Fruit fly (Drosophila melanogaster) whole organism, embryonic: ENCODE data around the gene dsf.
A peak's percentile ranks its signal among the peaks of the same experiment; 100 is the strongest.

Source experiments
- CG10321 ChIP-seq: fragments of 200-800 bp; sonication (Bioruptor generic); IDR thresholded peaks from 2 replicates; pipeline ENCODE4 v1.3.6; 2022; ENCODE audit warnings: missing biosample characterization, missing genetic modification characterization
- CG10959 ChIP-seq: fragments of 200-800 bp; sonication (Bioruptor generic); IDR thresholded peaks from 2 replicates; pipeline ENCODE4 v1.3.6; 2022; ENCODE audit warnings: missing biosample characterization, missing genetic modification characterization
- CG12744 ChIP-seq: fragments of 200-800 bp; sonication (Bioruptor generic); optimal IDR thresholded peaks from 2 replicates; lab custom pipeline; 2016; ENCODE audit warnings: missing biosample characterization, missing genetic modification characterization
- CG14710 ChIP-seq: fragments of 200-800 bp; sonication (Bioruptor generic); optimal IDR thresholded peaks from 3 replicates; lab custom pipeline; 2019; ENCODE audit warnings: missing biosample characterization, mild to moderate bottlenecking, missing genetic modification characterization, moderate library complexity
- CG15073 ChIP-seq: fragments of 200-800 bp; sonication (Bioruptor generic); optimal IDR thresholded peaks from 2 replicates; lab custom pipeline; 2016; ENCODE audit warnings: missing biosample characterization, missing genetic modification characterization
- CG15601 ChIP-seq: fragments of 200-800 bp; sonication (Bioruptor generic); optimal IDR thresholded peaks from 3 replicates; lab custom pipeline; 2019; ENCODE audit warnings: missing biosample characterization, mild to moderate bottlenecking, missing genetic modification characterization, moderate library complexity
- CG17328 ChIP-seq: fragments of 200-800 bp; sonication (Bioruptor generic); IDR thresholded peaks from 2 replicates; pipeline ENCODE4 v1.3.6; 2022; ENCODE audit warnings: missing biosample characterization, missing genetic modification characterization
- CG17361 ChIP-seq: fragments of 200-800 bp; sonication (Bioruptor generic); IDR thresholded peaks from 3 replicates; pipeline ENCODE4 v1.3.6; 2022; ENCODE audit warnings: missing biosample characterization, missing genetic modification characterization
- CG17568 ChIP-seq: fragments of 200-800 bp; sonication (Bioruptor generic); optimal IDR thresholded peaks from 2 replicates; lab custom pipeline; 2018; ENCODE audit warnings: missing biosample characterization, mild to moderate bottlenecking, missing genetic modification characterization, moderate library complexity
- CG1792 ChIP-seq: fragments of 200-800 bp; sonication (Bioruptor generic); optimal IDR thresholded peaks from 2 replicates; lab custom pipeline; 2016; ENCODE audit warnings: missing biosample characterization, missing genetic modification characterization
- CG2129 ChIP-seq: fragments of 200-800 bp; sonication (Bioruptor generic); IDR thresholded peaks from 2 replicates; pipeline ENCODE4 v1.3.6; 2022; ENCODE audit warnings: missing biosample characterization, missing genetic modification characterization; ENCODE audit not compliant: partially characterized antibody
- CG31441 ChIP-seq: fragments of 200-800 bp; sonication (Bioruptor generic); IDR thresholded peaks from 2 replicates; pipeline ENCODE4 v1.3.6; 2022; ENCODE audit warnings: missing biosample characterization, missing genetic modification characterization
- CG32532 ChIP-seq: fragments of 200-800 bp; sonication (Bioruptor generic); IDR thresholded peaks from 2 replicates; pipeline ENCODE4 v1.3.6; 2022; ENCODE audit warnings: missing biosample characterization, missing genetic modification characterization
- CG32767 ChIP-seq: fragments of 200-800 bp; sonication (Bioruptor generic); IDR thresholded peaks from 2 replicates; pipeline ENCODE4 v1.3.6; 2022; ENCODE audit warnings: missing biosample characterization, missing genetic modification characterization
- CG3838 ChIP-seq: fragments of 200-800 bp; sonication (Bioruptor generic); optimal IDR thresholded peaks from 3 replicates; lab custom pipeline; 2016; ENCODE audit warnings: missing biosample characterization, missing genetic modification characterization
- CG3847 ChIP-seq: fragments of 200-800 bp; sonication (Bioruptor generic); IDR thresholded peaks from 2 replicates; pipeline ENCODE4 v1.3.6; 2022; ENCODE audit warnings: missing biosample characterization, missing genetic modification characterization
- CG4617 ChIP-seq: fragments of 200-800 bp; sonication (Bioruptor generic); optimal IDR thresholded peaks from 3 replicates; lab custom pipeline; 2016; ENCODE audit warnings: missing biosample characterization, missing genetic modification characterization, borderline replicate concordance
- CG5180 ChIP-seq: fragments of 200-800 bp; sonication (Bioruptor generic); optimal IDR thresholded peaks from 3 replicates; lab custom pipeline; 2017; ENCODE audit warnings: missing biosample characterization, missing genetic modification characterization, mild to moderate bottlenecking, moderate library complexity, missing genetic modification reagents
- CG6654 ChIP-seq: fragments of 200-800 bp; sonication (Bioruptor generic); optimal IDR thresholded peaks from 2 replicates; lab custom pipeline; 2017; ENCODE audit warnings: missing biosample characterization, mild to moderate bottlenecking, missing genetic modification characterization
- CG6689 ChIP-seq: fragments of 200-800 bp; sonication (Bioruptor generic); IDR thresholded peaks from 2 replicates; pipeline ENCODE4 v1.3.6; 2022; ENCODE audit warnings: missing biosample characterization, missing genetic modification characterization
- CG7987 ChIP-seq: fragments of 200-800 bp; sonication (Bioruptor generic); optimal IDR thresholded peaks from 2 replicates; lab custom pipeline; 2018; ENCODE audit warnings: missing biosample characterization, mild to moderate bottlenecking, missing genetic modification characterization, moderate library complexity
- CG8290 ChIP-seq, 3 experiments: fragments of 200-800 bp; sonication (Bioruptor generic); optimal IDR thresholded peaks; 2 replicates each; lab custom pipeline; 2016 to 2019; ENCODE audit warnings: missing biosample characterization in 3 of 3, missing genetic modification characterization in 3 of 3, mild to moderate bottlenecking in 2 of 3, moderate library complexity in 1 of 3
- CHES-1-like ChIP-seq: fragments of 200-800 bp; sonication (Bioruptor generic); optimal IDR thresholded peaks from 2 replicates; lab custom pipeline; 2016; ENCODE audit warnings: missing biosample characterization, missing genetic modification characterization
- CTCF ChIP-seq: fragments of 200-800 bp; sonication (Bioruptor generic); optimal IDR thresholded peaks from 2 replicates; lab custom pipeline; 2017; ENCODE audit warnings: missing biosample characterization, mild to moderate bottlenecking, missing genetic modification characterization, moderate library complexity
- Chrac-16 ChIP-seq: fragments of 200-800 bp; sonication (Bioruptor generic); optimal IDR thresholded peaks from 3 replicates; lab custom pipeline; 2016; ENCODE audit warnings: missing biosample characterization, missing genetic modification characterization
- Dad ChIP-seq: fragments of 200-800 bp; sonication (Bioruptor generic); optimal IDR thresholded peaks from 3 replicates; lab custom pipeline; 2016; ENCODE audit warnings: missing biosample characterization, missing genetic modification characterization
- Deaf1 ChIP-seq: fragments of 200-800 bp; optimal IDR thresholded peaks from 3 replicates; lab custom pipeline; 2019; ENCODE audit warnings: missing biosample characterization, mild to moderate bottlenecking, missing genetic modification characterization, moderate library complexity
- Dll ChIP-seq: fragments of 200-800 bp; sonication (Bioruptor generic); IDR thresholded peaks from 4 replicates; pipeline ENCODE4 v1.3.6; 2022; ENCODE audit warnings: missing biosample characterization, missing genetic modification characterization; ENCODE audit not compliant: partially characterized antibody
- GATAe ChIP-seq: fragments of 200-800 bp; sonication (Bioruptor generic); conservative IDR thresholded peaks from 2 replicates; pipeline ENCODE4 v1.3.6; 2022; ENCODE audit warnings: missing biosample characterization, missing genetic modification characterization
- HLHmδ ChIP-seq: fragments of 200-800 bp; sonication (Bioruptor generic); optimal IDR thresholded peaks from 2 replicates; lab custom pipeline; 2018; ENCODE audit warnings: missing biosample characterization, mild to moderate bottlenecking, missing genetic modification characterization, moderate library complexity
- Hr39 ChIP-seq: fragments of >200 bp; optimal IDR thresholded peaks from 2 replicates; lab custom pipeline; 2017
- Opbp ChIP-seq: fragments of 200-800 bp; sonication (Bioruptor generic); IDR thresholded peaks from 3 replicates; pipeline ENCODE4 v1.3.6; 2022; ENCODE audit warnings: missing biosample characterization, missing genetic modification characterization; ENCODE audit not compliant: partially characterized antibody
- ap ChIP-seq: fragments of 200-800 bp; sonication (Bioruptor generic); IDR thresholded peaks from 2 replicates; pipeline ENCODE4 v1.3.6; 2022; ENCODE audit warnings: missing biosample characterization, missing genetic modification characterization
- ase ChIP-seq: fragments of 200-800 bp; sonication (Bioruptor generic); IDR thresholded peaks from 3 replicates; pipeline ENCODE4 v1.3.6; 2022; ENCODE audit warnings: missing biosample characterization, missing genetic modification characterization
- bowl ChIP-seq: fragments of 200-800 bp; sonication (Bioruptor generic); IDR thresholded peaks from 2 replicates; pipeline ENCODE4 v1.3.6; 2022; ENCODE audit warnings: missing biosample characterization, missing genetic modification characterization
- cwo ChIP-seq: fragments of 200-800 bp; sonication (Bioruptor generic); optimal IDR thresholded peaks from 3 replicates; lab custom pipeline; 2017; ENCODE audit warnings: missing biosample characterization, missing genetic modification characterization, mild to moderate bottlenecking, moderate library complexity, missing genetic modification reagents
- dm ChIP-seq: fragments of 200-800 bp; sonication (Bioruptor generic); optimal IDR thresholded peaks from 3 replicates; lab custom pipeline; 2016; ENCODE audit warnings: missing biosample characterization, missing genetic modification characterization
- exex ChIP-seq: fragments of 200-800 bp; sonication (Bioruptor generic); optimal IDR thresholded peaks from 4 replicates; lab custom pipeline; 2018; ENCODE audit warnings: missing biosample characterization, mild to moderate bottlenecking, missing genetic modification characterization, moderate library complexity
- ftz-f1 ChIP-seq: fragments of 200-800 bp; sonication (Bioruptor generic); optimal IDR thresholded peaks from 2 replicates; lab custom pipeline; 2016; ENCODE audit warnings: missing biosample characterization, missing genetic modification characterization
- gce ChIP-seq: fragments of 200-800 bp; sonication (Bioruptor generic); IDR thresholded peaks from 3 replicates; pipeline ENCODE4 v1.3.6; 2022; ENCODE audit warnings: missing biosample characterization, missing genetic modification characterization
- hbn ChIP-seq: fragments of 200-800 bp; sonication (Bioruptor generic); IDR thresholded peaks from 2 replicates; pipeline ENCODE4 v1.3.6; 2022; ENCODE audit warnings: missing biosample characterization, missing genetic modification characterization; ENCODE audit not compliant: partially characterized antibody
- inv ChIP-seq: fragments of 200-800 bp; sonication (Bioruptor generic); IDR thresholded peaks from 2 replicates; pipeline ENCODE4 v1.3.6; 2022; ENCODE audit warnings: missing biosample characterization, missing genetic modification characterization; ENCODE audit not compliant: partially characterized antibody
- jing ChIP-seq: fragments of 200-800 bp; sonication (Bioruptor generic); optimal IDR thresholded peaks from 2 replicates; lab custom pipeline; 2018; ENCODE audit warnings: missing biosample characterization, mild to moderate bottlenecking, missing genetic modification characterization
- jumu ChIP-seq: fragments of 200-800 bp; sonication (Bioruptor generic); optimal IDR thresholded peaks from 3 replicates; lab custom pipeline; 2016; ENCODE audit warnings: missing biosample characterization, missing genetic modification characterization
- p53 ChIP-seq: fragments of 200-800 bp; sonication (Bioruptor generic); optimal IDR thresholded peaks from 2 replicates; lab custom pipeline; 2016; ENCODE audit warnings: missing biosample characterization, missing genetic modification characterization
- pan ChIP-seq, 4 experiments: fragments of >200 bp in 3 of 4; fragments of 200-800 bp in 1 of 4; sonication (Bioruptor generic) in 1 of 4; optimal IDR thresholded peaks in 3 of 4; IDR thresholded peaks in 1 of 4; 2 replicates each; pipeline versions ENCODE4 v1.3.6 to Lab custom; 2017 to 2022; ENCODE audit warnings: missing biosample characterization in 2 of 4, missing genetic modification characterization in 2 of 4, mixed read lengths in 1 of 4
- pzg ChIP-seq: fragments of 200-800 bp; sonication (Bioruptor generic); optimal IDR thresholded peaks from 3 replicates; lab custom pipeline; 2018; ENCODE audit warnings: missing biosample characterization, mild to moderate bottlenecking, missing genetic modification characterization, moderate library complexity
- seq ChIP-seq: fragments of 200-800 bp; sonication (Bioruptor generic); IDR thresholded peaks from 2 replicates; pipeline ENCODE4 v1.3.6; 2022; ENCODE audit warnings: missing biosample characterization, missing genetic modification characterization
- stc ChIP-seq: fragments of 200-800 bp; sonication (Bioruptor generic); IDR thresholded peaks from 2 replicates; pipeline ENCODE4 v1.3.6; 2022; ENCODE audit warnings: missing biosample characterization, missing genetic modification characterization
- tx ChIP-seq: fragments of 200-800 bp; sonication (Bioruptor generic); optimal IDR thresholded peaks from 2 replicates; lab custom pipeline; 2016; ENCODE audit warnings: missing biosample characterization, missing genetic modification characterization
- wor ChIP-seq: fragments of 200-800 bp; sonication (Bioruptor generic); IDR thresholded peaks from 2 replicates; pipeline ENCODE4 v1.3.6; 2022; ENCODE audit warnings: missing biosample characterization, missing genetic modification characterization

dsf gene

DNA sequence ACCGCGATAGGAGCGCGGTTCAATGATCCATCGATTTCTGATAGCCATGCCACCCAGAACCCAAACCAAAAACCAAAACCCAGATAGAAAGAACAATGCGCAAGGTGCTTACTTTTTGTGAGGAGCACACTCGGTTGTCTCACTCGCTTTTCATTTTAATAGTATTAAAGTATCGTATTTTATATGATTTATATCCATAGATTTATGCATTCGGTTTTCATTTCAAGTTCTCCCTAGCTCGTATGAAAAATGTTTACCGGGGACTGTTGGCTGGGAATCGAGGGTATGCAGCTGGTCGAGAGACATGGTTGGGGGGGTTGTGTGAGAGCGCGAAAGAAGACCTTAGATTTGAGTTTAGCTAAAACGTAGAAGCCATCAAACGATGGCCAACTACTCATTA is 46.3 kb downstream of the dsf start (continued):
- TF ChIP-seq CG17568 (GFP tag; lab: Kevin White, UChicago) (no peak), wor (GFP tag; lab: Robert Waterston, UW) (no peak), CHES-1-like (GFP tag; lab: Kevin White, UChicago) (no peak), CG10959 (GFP tag; lab: Robert Waterston, UW) (no peak), CG2129 (no peak), CG14710 (no peak), CG7987 (GFP tag; lab: Kevin White, UChicago) (no peak), Chrac-16 (GFP tag; lab: Kevin White, UChicago) (peak; percentile 4), pzg (no peak), Dll (GFP tag; lab: Robert Waterston, UW) (no peak), p53 (no peak), CG4617 (no peak), GATAe (GFP tag; lab: Robert Waterston, UW) (no peak; the same call in 1 of the 2 replicates), dm (no peak), CG32767 (GFP tag; lab: Robert Waterston, UW) (peak; percentile 40; the same call in 1 of the 2 replicates), jing (no peak), CG32532 (GFP tag; lab: Robert Waterston, UW) (peak; percentile 51; the same call in 1 of the 2 replicates), tx (GFP tag; lab: Kevin White, UChicago) (no peak), pan (optimal IDR thresholded peaks at IDR 0.05; lab: Kevin White, UChicago) (no peak), pan (GFP tag; optimal IDR thresholded peaks at IDR 0.05 in 1 of 2, IDR thresholded peaks at IDR 0.05 in 1 of 2) (peak in 1 of 2 experiments; percentile 17), CG15601 (peak; percentile 13), CG17328 (GFP tag; lab: Robert Waterston, UW) (peak; percentile 41; the same call in 1 of the 2 replicates), gce (0 out of 3 replicates have a peak, but pooled peaks have one; percentile 12), ap (GFP tag; lab: Robert Waterston, UW) (no peak), seq (GFP tag; lab: Robert Waterston, UW) (peak; percentile 63), hbn (GFP tag; lab: Robert Waterston, UW) (no peak), CG8290 (GFP tag; optimal IDR thresholded peaks at IDR 0.05; lab: Kevin White, UChicago) (no peak), CG8290 (tag; optimal IDR thresholded peaks at IDR 0.05; lab: Kevin White, UChicago) (peak in 1 of 2 experiments; percentile 60), CG1792 (GFP tag; lab: Kevin White, UChicago) (no peak), inv (GFP tag; lab: Robert Waterston, UW) (no peak), CG6654 (no peak), CG31441 (GFP tag; lab: Robert Waterston, UW) (no peak; the same call in none of the 2 replicates), CG3847 (GFP tag; lab: Robert Waterston, UW) (peak; percentile 40; the same call in 1 of the 2 replicates), stc (GFP tag; lab: Robert Waterston, UW) (no peak), CG6689 (0 out of 2 replicates have a peak, but pooled peaks have one; percentile 48), HLHmδ (GFP tag; lab: Kevin White, UChicago) (no peak), Deaf1 (tag; lab: Kevin White, UChicago) (no peak), CG15073 (GFP tag; lab: Kevin White, UChicago) (no peak), CG3838 (GFP tag; lab: Kevin White, UChicago) (no peak), Opbp (GFP tag; lab: Robert Waterston, UW) (no peak), CTCF (GFP tag; lab: Kevin White, UChicago) (no peak), CG17361 (GFP tag; lab: Robert Waterston, UW) (0 out of 3 replicates have a peak, but pooled peaks have one; percentile 41), CG5180 (GFP tag; lab: Kevin White, UChicago) (no peak), bowl (no peak), exex (tag; lab: Kevin White, UChicago) (no peak), CG12744 (GFP tag; lab: Kevin White, UChicago) (no peak), Hr39 (lab: Kevin White, UChicago) (no peak), ase (no peak), jumu (no peak), ftz-f1 (GFP tag; lab: Kevin White, UChicago) (no peak), CG10321 (no peak), Dad (peak; percentile 25), cwo (GFP tag; lab: Kevin White, UChicago) (no peak)
